Worm (Caenorhabditis elegans) whole organism, late embryonic: ENCODE results near the gene glb-32.
"Not testable (repeated sequence)": the region's sequence is repeated elsewhere in the genome, so short reads cannot be mapped to it uniquely, and the experiment has no call there.

Experiments
- C38D4.7 ChIP-seq: fragments of 200-800 bp; sonication (Bioruptor generic); optimal IDR thresholded peaks from 2 replicates; lab custom pipeline; 2018; ENCODE audit warnings: mild to moderate bottlenecking, missing genetic modification characterization, moderate library complexity, missing compliant biosample characterization
- Y22D7AL.16 ChIP-seq: sonication (generic microtip); optimal IDR thresholded peaks from 2 replicates; lab custom pipeline; 2016; ENCODE audit warnings: missing genetic modification characterization, missing compliant biosample characterization
- ceh-18 ChIP-seq: sonication (generic microtip); optimal IDR thresholded peaks from 2 replicates; lab custom pipeline; 2016; ENCODE audit warnings: missing genetic modification characterization, missing compliant biosample characterization
- ceh-19 ChIP-seq: fragments of 200-800 bp; sonication (Bioruptor generic); optimal IDR thresholded peaks from 2 replicates; lab custom pipeline; 2018; ENCODE audit warnings: mild to moderate bottlenecking, missing genetic modification characterization, missing compliant biosample characterization
- ceh-2 ChIP-seq: sonication (generic microtip); optimal IDR thresholded peaks from 2 replicates; lab custom pipeline; 2016; ENCODE audit warnings: missing genotype, missing genetic modification characterization, missing compliant biosample characterization
- ceh-22 ChIP-seq: sonication (generic microtip); optimal IDR thresholded peaks from 2 replicates; lab custom pipeline; 2017; ENCODE audit warnings: missing biosample characterization, missing genetic modification characterization
- ceh-45 ChIP-seq: fragments of 200-800 bp; sonication (Bioruptor generic); IDR thresholded peaks from 2 replicates; pipeline ENCODE4 v1.3.6; 2022; ENCODE audit warnings: missing genetic modification reagents, missing genetic modification characterization, missing compliant biosample characterization
- ceh-48 ChIP-seq: sonication (generic microtip); optimal IDR thresholded peaks from 2 replicates; lab custom pipeline; 2016; ENCODE audit warnings: missing genetic modification characterization, inconsistent platforms, missing compliant biosample characterization
- ceh-9 ChIP-seq: sonication (generic microtip); optimal IDR thresholded peaks from 2 replicates; lab custom pipeline; 2016; ENCODE audit warnings: mild to moderate bottlenecking, missing genetic modification characterization, inconsistent platforms, missing compliant biosample characterization
- che-1 ChIP-seq: sonication (generic microtip); optimal IDR thresholded peaks from 2 replicates; lab custom pipeline; 2016; ENCODE audit warnings: mild to moderate bottlenecking, missing genetic modification characterization, missing compliant biosample characterization
- dmd-4 ChIP-seq: sonication (generic microtip); optimal IDR thresholded peaks from 2 replicates; lab custom pipeline; 2016; ENCODE audit warnings: borderline replicate concordance, missing genetic modification characterization, missing compliant biosample characterization
- dve-1 ChIP-seq: sonication (generic microtip); optimal IDR thresholded peaks from 2 replicates; lab custom pipeline; 2017; ENCODE audit warnings: antibody characterized with exemption, mild to moderate bottlenecking, missing genetic modification characterization, missing compliant biosample characterization
- elt-2 ChIP-seq: sonication (generic microtip); optimal IDR thresholded peaks from 2 replicates; lab custom pipeline; 2016; ENCODE audit warnings: missing genetic modification reagents, missing genetic modification characterization, missing compliant biosample characterization
- eyg-1 ChIP-seq: sonication (generic microtip); optimal IDR thresholded peaks from 2 replicates; lab custom pipeline; 2016; ENCODE audit warnings: missing genotype, missing genetic modification characterization, missing compliant biosample characterization
- fkh-6 ChIP-seq: sonication (generic microtip); optimal IDR thresholded peaks from 2 replicates; lab custom pipeline; 2016; ENCODE audit warnings: missing genetic modification characterization, missing compliant biosample characterization
- hlh-13 ChIP-seq: fragments of 200-800 bp; sonication (Bioruptor generic); optimal IDR thresholded peaks from 2 replicates; lab custom pipeline; 2018; ENCODE audit warnings: mild to moderate bottlenecking, missing genetic modification characterization, missing compliant biosample characterization
- hlh-6 ChIP-seq: sonication (generic microtip); optimal IDR thresholded peaks from 2 replicates; lab custom pipeline; 2016; ENCODE audit warnings: missing genotype, missing genetic modification characterization, missing compliant biosample characterization
- lim-6 ChIP-seq: sonication (generic microtip); optimal IDR thresholded peaks from 2 replicates; lab custom pipeline; 2016; ENCODE audit warnings: missing genetic modification characterization, missing compliant biosample characterization
- mec-3 ChIP-seq: sonication (generic microtip); optimal IDR thresholded peaks from 2 replicates; lab custom pipeline; 2016; ENCODE audit warnings: borderline replicate concordance, missing genetic modification characterization, missing compliant biosample characterization
- nfya-1 ChIP-seq: sonication (generic microtip); optimal IDR thresholded peaks from 2 replicates; lab custom pipeline; 2017; ENCODE audit warnings: missing genetic modification characterization, mild to moderate bottlenecking, missing compliant biosample characterization, antibody characterized with exemption, moderate library complexity
- nhr-232 ChIP-seq: sonication (generic microtip); optimal IDR thresholded peaks from 2 replicates; lab custom pipeline; 2016; ENCODE audit warnings: missing genetic modification characterization, missing compliant biosample characterization
- pha-2 ChIP-seq: sonication (generic microtip); optimal IDR thresholded peaks from 2 replicates; lab custom pipeline; 2017; ENCODE audit warnings: mild to moderate bottlenecking, missing genetic modification characterization, missing compliant biosample characterization
- pros-1 ChIP-seq: fragments of 150-350 bp; optimal IDR thresholded peaks from 2 replicates; lab custom pipeline; 2014; ENCODE audit warnings: missing biosample characterization, missing genetic modification reagents, missing genetic modification characterization
- rnt-1 ChIP-seq: sonication (generic microtip); optimal IDR thresholded peaks from 2 replicates; lab custom pipeline; 2016; ENCODE audit warnings: missing genetic modification characterization, missing compliant biosample characterization
- sox-2 ChIP-seq: fragments of 200-800 bp; sonication (Bioruptor generic); IDR thresholded peaks from 2 replicates; pipeline ENCODE4 v1.3.6; 2022; ENCODE audit warnings: missing genetic modification reagents, missing genetic modification characterization, missing compliant biosample characterization
- unc-3 ChIP-seq, 2 experiments: fragments of 200-800 bp in 1 of 2; sonication (Bioruptor generic) in 1 of 2; sonication (generic microtip) in 1 of 2; conservative IDR thresholded peaks in 1 of 2; optimal IDR thresholded peaks in 1 of 2; 2 replicates each; pipeline versions ENCODE4 v1.3.6 to Lab custom; 2016 to 2022; ENCODE audit warnings: missing compliant biosample characterization in 2 of 2, missing genetic modification characterization in 2 of 2, missing genetic modification reagents in 1 of 2
- unc-55 ChIP-seq: sonication (generic microtip); optimal IDR thresholded peaks from 2 replicates; lab custom pipeline; 2017; ENCODE audit warnings: missing biosample characterization, missing genetic modification reagents, missing genetic modification characterization
- unc-86 ChIP-seq: sonication (generic microtip); optimal IDR thresholded peaks from 2 replicates; lab custom pipeline; 2016; ENCODE audit warnings: missing genetic modification characterization, missing compliant biosample characterization

Gene glb-32

ce11 chrV:5084957-5085465, 4.3 kb downstream of the glb-32 start, which contains the start of gene Y58A7A.4:
TSS of gene Y58A7A.4 (minus strand) at chrV:5085007.
- TF ChIP-seq fkh-6 (tag; lab: Kevin White, UChicago) (no peak), C38D4.7 (no peak), nhr-232 (tag; lab: Kevin White, UChicago) (no peak), ceh-9 (tag; lab: Kevin White, UChicago) (no peak), dmd-4 (no peak)

DNA sequence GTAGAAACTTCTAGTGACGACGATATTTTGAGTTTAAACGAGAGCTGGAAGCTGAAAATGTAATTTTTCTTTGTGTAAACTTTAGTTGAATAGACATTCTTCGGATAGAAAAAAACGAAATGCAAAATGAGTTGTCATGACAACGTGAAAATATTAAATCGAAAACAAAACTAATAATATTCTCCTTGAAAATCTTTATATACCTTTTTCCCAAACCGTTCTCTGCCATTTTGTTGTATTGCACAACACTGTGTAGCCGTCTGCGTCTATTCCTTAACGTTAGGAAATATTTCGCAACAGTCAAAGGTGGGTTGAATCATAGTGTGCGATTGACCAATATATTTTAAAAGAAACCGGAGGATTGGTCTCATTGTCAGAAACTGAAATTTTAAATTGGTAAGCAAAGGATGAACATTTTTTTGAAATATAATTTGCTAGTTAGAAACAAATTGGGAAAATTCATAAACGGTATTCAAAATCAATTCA, 8.5 kb downstream of the glb-32 start, which contains the start of gene Y58A7A.3:
Y58A7A.3 (minus strand) TSS at position 51 of the 486 bp plus-strand sequence.
- no peak for TF ChIP-seq ceh-45 (GFP tag; lab: Robert Waterston, UW)
- peak; percentile 20 for TF ChIP-seq nfya-1 (tag; lab: Kevin White, UChicago)

- 0 out of 2 replicates have a peak, but pooled peaks have one; percentile 40 for TF ChIP-seq sox-2
- TF ChIP-seq unc-3 (GFP tag; conservative IDR thresholded peaks at IDR 0.05; lab: Robert Waterston, UW) = peak; percentile 60
- TF ChIP-seq unc-3 (tag; optimal IDR thresholded peaks at IDR 0.05; lab: Kevin White, UChicago) = not testable (repeated sequence)
- TF ChIP-seq ceh-45 (GFP tag; lab: Robert Waterston, UW) = peak; percentile 84
Observed at ce11 chrV:5075343-5075742, 14.0 kb downstream of the glb-32 start.

- TF ChIP-seq ceh-19 (GFP tag; lab: Kevin White, UChicago) = no peak
- no peak for TF ChIP-seq C38D4.7
- TF ChIP-seq ceh-22 (tag; lab: Kevin White, UChicago) = no peak
- no peak for TF ChIP-seq pha-2 (tag; lab: Kevin White, UChicago)
- no peak for TF ChIP-seq hlh-6 (tag; lab: Kevin White, UChicago)
- no peak for TF ChIP-seq ceh-2 (tag; lab: Kevin White, UChicago)
- no peak for TF ChIP-seq rnt-1
- no peak for TF ChIP-seq pros-1 (tag; lab: Kevin White, UChicago)
- TF ChIP-seq ceh-48 (tag; lab: Kevin White, UChicago) = no peak
Observed at ce11 chrV:5072082-5072481, 17.3 kb downstream of the glb-32 start, which contains the start of gene Y58A7A.2. TSS of gene Y58A7A.2 (minus strand) at chrV:5072182.

DNA sequence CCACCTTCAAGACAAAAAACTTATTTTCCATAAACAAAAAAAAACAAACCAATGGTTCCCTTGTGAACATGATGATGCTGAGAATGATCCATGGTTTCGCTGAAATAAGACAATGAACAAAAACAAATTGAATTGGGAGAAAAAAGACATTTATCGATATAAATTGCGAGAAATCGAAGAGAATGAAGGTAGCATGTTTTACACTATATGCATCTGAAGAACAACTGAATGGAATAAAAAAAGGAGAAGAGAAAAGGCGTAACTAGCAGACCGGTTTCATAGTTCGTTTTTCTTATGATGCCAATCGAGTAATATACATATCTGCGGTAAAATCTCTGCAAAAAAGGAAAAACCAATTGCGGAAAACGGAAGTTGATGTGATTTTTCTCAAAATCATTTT, 19.9 kb downstream of the glb-32 start, which contains the start of gene Y58A7A.1:
Y58A7A.1 (minus strand) TSS at position 101 of the 400 bp plus-strand sequence.
- TF ChIP-seq lim-6 (tag; lab: Kevin White, UChicago) (no peak), ceh-18 (tag; lab: Kevin White, UChicago) (no peak), ceh-2 (tag; lab: Kevin White, UChicago) (no peak), eyg-1 (no peak), pha-2 (tag; lab: Kevin White, UChicago) (no peak), hlh-13 (GFP tag; lab: Kevin White, UChicago) (no peak), unc-55 (GFP tag; lab: Kevin White, UChicago) (no peak), mec-3 (no peak), che-1 (tag; lab: Kevin White, UChicago) (no peak), nhr-232 (tag; lab: Kevin White, UChicago) (no peak), dve-1 (tag; lab: Kevin White, UChicago) (no peak), fkh-6 (tag; lab: Kevin White, UChicago) (no peak), Y22D7AL.16 (tag; lab: Kevin White, UChicago) (no peak)

DNA sequence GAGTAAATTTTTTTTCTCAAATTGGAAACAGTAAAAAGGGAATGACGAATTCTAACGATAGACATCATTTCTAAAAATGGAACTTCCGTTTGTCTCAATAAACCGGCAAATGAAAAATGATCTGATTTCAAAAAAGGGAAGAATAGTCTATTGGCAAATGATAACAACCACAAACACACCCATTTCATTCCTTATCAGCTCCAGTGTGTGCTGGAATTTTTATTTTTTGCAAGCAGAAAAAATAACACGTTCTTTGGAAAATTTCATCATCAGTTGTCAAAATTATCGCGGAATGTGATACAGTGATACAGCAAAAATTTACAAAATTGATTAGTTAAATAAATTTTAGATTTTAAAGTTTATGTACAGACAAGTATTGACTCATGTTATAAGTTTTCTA, 22.0 kb downstream of the glb-32 start:
- TF ChIP-seq elt-2 (tag; lab: Kevin White, UChicago) = peak; percentile 57
- no peak for TF ChIP-seq unc-86
